Worm (Caenorhabditis elegans) whole organism, L4 larva: ENCODE data around the gene lips-5.

Experiments used
- D1046.2 ChIP-seq: fragments of 200-800 bp; sonication (Bioruptor generic); IDR thresholded peaks from 2 replicates; pipeline ENCODE4 v1.3.6; 2022; ENCODE audit warnings: missing genetic modification characterization, missing compliant biosample characterization
- R02D3.7 ChIP-seq: fragments of 150-350 bp; sonication (generic microtip); optimal IDR thresholded peaks from 3 replicates; lab custom pipeline; 2014; ENCODE audit warnings: missing biosample characterization, missing genetic modification characterization
- T20F7.1 ChIP-seq: fragments of 200-800 bp; sonication (Bioruptor generic); optimal IDR thresholded peaks from 2 replicates; lab custom pipeline; 2018; ENCODE audit warnings: mild to moderate bottlenecking, missing genetic modification characterization, missing compliant biosample characterization
- Y5F2A.4 ChIP-seq: fragments of 200-800 bp; sonication (Bioruptor generic); optimal IDR thresholded peaks from 2 replicates; lab custom pipeline; 2018; ENCODE audit warnings: mild to moderate bottlenecking, missing genetic modification characterization, missing compliant biosample characterization
- ZK337.2 ChIP-seq: fragments of 200-800 bp; sonication (Bioruptor generic); IDR thresholded peaks from 2 replicates; pipeline ENCODE4 v1.3.6; 2022; ENCODE audit warnings: missing genetic modification reagents, missing genetic modification characterization, missing compliant biosample characterization
- aha-1 ChIP-seq: fragments of 150-350 bp; peaks from one replicate; lab custom pipeline; 2014; ENCODE audit warnings: missing biosample characterization, missing genetic modification characterization
- ceh-20 ChIP-seq: fragments of 200-800 bp; sonication (Bioruptor generic); IDR thresholded peaks from 2 replicates; pipeline ENCODE4 v1.3.6; 2022; ENCODE audit warnings: missing genetic modification reagents, missing genetic modification characterization, missing compliant biosample characterization
- ceh-44 ChIP-seq: fragments of 200-800 bp; sonication (Bioruptor generic); IDR thresholded peaks from 2 replicates; pipeline ENCODE4 v1.3.6; 2022; ENCODE audit warnings: missing genetic modification reagents, missing genetic modification characterization, missing compliant biosample characterization
- ces-1 ChIP-seq: fragments of 150-350 bp; sonication (generic microtip); optimal IDR thresholded peaks from 4 replicates; lab custom pipeline; 2014; ENCODE audit warnings: missing biosample characterization, missing genetic modification reagents, missing genetic modification characterization
- daf-19 ChIP-seq: fragments of 200-800 bp; sonication (Bioruptor generic); conservative IDR thresholded peaks from 2 replicates; pipeline ENCODE4 v1.3.6; 2022; ENCODE audit warnings: missing genetic modification characterization, missing compliant biosample characterization
- daf-8 ChIP-seq: fragments of 200-800 bp; sonication (Bioruptor generic); IDR thresholded peaks from 2 replicates; pipeline ENCODE4 v1.3.6; 2022; ENCODE audit warnings: missing genetic modification characterization, missing compliant biosample characterization
- dmd-8 ChIP-seq: fragments of 200-800 bp; sonication (Bioruptor generic); IDR thresholded peaks from 2 replicates; pipeline ENCODE4 v1.3.6; 2022; ENCODE audit warnings: missing genetic modification characterization, missing compliant biosample characterization
- dmd-9 ChIP-seq: fragments of 200-800 bp; sonication (Bioruptor generic); IDR thresholded peaks from 2 replicates; pipeline ENCODE4 v1.3.6; 2022; ENCODE audit warnings: missing genetic modification reagents, missing genetic modification characterization, missing compliant biosample characterization
- dpl-1 ChIP-seq: fragments of 150-350 bp; optimal IDR thresholded peaks from 2 replicates; lab custom pipeline; 2014; ENCODE audit warnings: missing biosample characterization, missing genetic modification reagents, missing genetic modification characterization
- duxl-1 ChIP-seq: sonication (generic microtip); optimal IDR thresholded peaks from 2 replicates; lab custom pipeline; 2016; ENCODE audit warnings: mild to moderate bottlenecking, missing genetic modification characterization, moderate library complexity, missing compliant biosample characterization; ENCODE audit not compliant: poor library complexity
- egl-43 ChIP-seq: fragments of 200-800 bp; sonication (Bioruptor generic); IDR thresholded peaks from 2 replicates; pipeline ENCODE4 v1.3.6; 2022; ENCODE audit warnings: missing genetic modification reagents, missing genetic modification characterization, missing compliant biosample characterization
- fkh-10 ChIP-seq: fragments of 150-350 bp; optimal IDR thresholded peaks from 2 replicates; lab custom pipeline; 2014; ENCODE audit warnings: missing biosample characterization, missing genetic modification reagents, missing genetic modification characterization
- hif-1 ChIP-seq, 2 experiments: sonication (generic microtip); optimal IDR thresholded peaks; 2 replicates each; lab custom pipeline; 2016 to 2017; ENCODE audit warnings: missing compliant biosample characterization in 2 of 2, missing genetic modification characterization in 2 of 2, missing genetic modification reagents in 2 of 2, missing genotype in 2 of 2, mild to moderate bottlenecking in 1 of 2
- lim-7 ChIP-seq: fragments of 200-800 bp; sonication (Bioruptor generic); IDR thresholded peaks from 2 replicates; pipeline ENCODE4 v1.3.6; 2022; ENCODE audit warnings: missing genetic modification characterization, missing compliant biosample characterization
- lin-13 ChIP-seq: fragments of 150-350 bp; optimal IDR thresholded peaks from 2 replicates; lab custom pipeline; 2014; ENCODE audit warnings: missing biosample characterization, missing genetic modification reagents, missing genetic modification characterization
- lin-38 ChIP-seq: fragments of 200-800 bp; sonication (Bioruptor generic); IDR thresholded peaks from 2 replicates; pipeline ENCODE4 v1.3.6; 2022; ENCODE audit warnings: missing genetic modification reagents, missing genetic modification characterization, missing compliant biosample characterization
- mes-2 ChIP-seq: sonication (generic microtip); optimal IDR thresholded peaks from 2 replicates; lab custom pipeline; 2016; ENCODE audit warnings: missing genotype, mild to moderate bottlenecking, missing genetic modification characterization, missing compliant biosample characterization; ENCODE audit not compliant: poor library complexity, severe bottlenecking
- mxl-2 ChIP-seq: fragments of 200-800 bp; sonication (Bioruptor generic); conservative IDR thresholded peaks from 2 replicates; pipeline ENCODE4 v1.3.6; 2022; ENCODE audit warnings: missing genetic modification reagents, missing genetic modification characterization, missing compliant biosample characterization
- nhr-237 ChIP-seq: sonication (generic microtip); optimal IDR thresholded peaks from 2 replicates; lab custom pipeline; 2017; ENCODE audit warnings: missing biosample characterization, missing genetic modification characterization
- nhr-28 ChIP-seq: fragments of 150-350 bp; optimal IDR thresholded peaks from 2 replicates; lab custom pipeline; 2014; ENCODE audit warnings: missing biosample characterization, missing genetic modification characterization
- nhr-41 ChIP-seq: fragments of 200-800 bp; sonication (Bioruptor generic); IDR thresholded peaks from 2 replicates; pipeline ENCODE4 v1.3.6; 2022; ENCODE audit warnings: missing genetic modification reagents, missing genetic modification characterization, missing compliant biosample characterization
- nhr-42 ChIP-seq: fragments of 200-800 bp; sonication (Bioruptor generic); IDR thresholded peaks from 2 replicates; pipeline ENCODE4 v1.3.6; 2022; ENCODE audit warnings: missing genetic modification characterization, missing compliant biosample characterization
- skn-1 ChIP-seq: fragments of 150-350 bp; optimal IDR thresholded peaks from 2 replicates; lab custom pipeline; 2014; ENCODE audit warnings: missing biosample characterization, missing genetic modification characterization
- snpc-4 ChIP-seq: fragments of 150-350 bp; optimal IDR thresholded peaks from 2 replicates; lab custom pipeline; 2014; ENCODE audit warnings: missing biosample characterization, missing genetic modification characterization
- unc-62 ChIP-seq, 3 experiments: fragments of 150-350 bp in 1 of 3; sonication (generic microtip); optimal IDR thresholded peaks in 2 of 3; peaks in 1 of 3; 1 replicate in 1 of 3; 2 replicates in 2 of 3; lab custom pipeline; 2014 to 2017; ENCODE audit warnings: missing biosample characterization in 3 of 3, missing genetic modification characterization in 3 of 3, missing genetic modification reagents in 3 of 3, missing genotype in 1 of 3
- zfp-3 ChIP-seq: fragments of 200-800 bp; sonication (Bioruptor generic); conservative IDR thresholded peaks from 2 replicates; pipeline ENCODE4 v1.3.6; 2022; ENCODE audit warnings: missing genetic modification reagents, missing genetic modification characterization, missing compliant biosample characterization
- zip-11 ChIP-seq: fragments of 200-800 bp; sonication (Bioruptor generic); IDR thresholded peaks from 2 replicates; pipeline ENCODE4 v1.3.6; 2022; ENCODE audit warnings: missing genetic modification characterization, missing compliant biosample characterization
- ztf-11 ChIP-seq: fragments of 150-350 bp; optimal IDR thresholded peaks from 2 replicates; lab custom pipeline; 2014; ENCODE audit warnings: missing biosample characterization, missing genetic modification characterization
- ztf-7 ChIP-seq: fragments of 150-350 bp; optimal IDR thresholded peaks from 2 replicates; lab custom pipeline; 2014; ENCODE audit warnings: missing biosample characterization, missing genetic modification characterization

The lips-5 gene

DNA sequence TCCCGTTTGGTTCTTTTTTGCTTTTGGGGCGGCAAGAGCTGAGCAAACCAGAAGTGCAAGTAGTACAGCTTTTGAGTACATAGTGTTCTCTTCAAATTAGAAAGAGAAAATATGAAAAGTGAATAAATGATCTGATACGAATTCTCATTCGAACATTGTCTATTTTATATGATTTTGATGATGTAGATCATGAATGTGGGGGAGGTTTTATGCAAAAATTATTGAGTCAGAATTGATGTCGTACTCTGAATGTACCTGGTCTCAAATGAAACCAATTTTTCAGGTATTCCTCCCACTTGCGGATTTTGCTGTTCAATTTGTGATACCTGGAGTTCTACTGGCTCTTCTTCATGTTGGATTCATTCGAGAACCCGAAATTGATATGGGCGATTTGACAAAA lies 33.3 kb downstream of the lips-5 start, which contains the start of gene K01A6.4:
K01A6.4 (minus strand) TSS at position 101 of the 400 bp plus-strand sequence.
- no peak for TF ChIP-seq dpl-1 (GFP tag; lab: Kevin White, UChicago)
- no peak for TF ChIP-seq daf-8 (GFP tag; lab: Robert Waterston, UW)
- no peak for TF ChIP-seq lin-13 (GFP tag; lab: Kevin White, UChicago)
- no peak for TF ChIP-seq mxl-2 (GFP tag; lab: Robert Waterston, UW)

DNA sequence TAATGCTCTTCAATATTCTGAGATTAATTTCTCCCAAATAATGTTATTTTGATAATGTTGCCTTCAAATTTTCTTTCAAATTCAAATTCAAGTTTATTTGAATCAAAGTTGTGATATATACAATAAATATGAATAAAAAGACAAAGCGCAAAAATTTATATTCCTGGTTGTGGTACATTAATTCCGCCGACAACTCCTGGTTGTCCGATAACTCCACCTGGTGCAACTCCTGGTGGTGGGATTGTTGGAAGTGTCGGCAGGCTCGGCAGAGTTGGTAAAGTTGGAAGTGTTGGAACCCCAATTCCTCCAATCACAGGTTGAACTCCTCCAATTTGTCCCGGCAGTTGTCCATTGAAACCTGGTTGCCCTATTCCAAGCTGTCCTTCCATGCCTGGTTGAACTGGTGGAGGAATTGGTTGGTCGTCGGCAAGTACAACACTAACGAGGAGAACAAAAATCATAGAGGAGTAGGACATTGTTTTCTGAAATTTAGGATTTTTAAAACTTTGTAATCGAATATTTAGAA lies 35.4 kb downstream of the lips-5 start, which contains the start of gene K01A6.7:
K01A6.7 (minus strand) TSS at position 476 of the 526 bp plus-strand sequence.
- TF ChIP-seq aha-1 (tag; lab: Kevin White, UChicago) (peak; percentile 95), hif-1 (tag; optimal IDR thresholded peaks at IDR 0.05; lab: Kevin White, UChicago) (no peak), duxl-1 (tag; lab: Kevin White, UChicago) (no peak), zfp-3 (GFP tag; lab: Robert Waterston, UW) (no peak)
- TF ChIP-seq, all 104 proteins: peak for 1

DNA sequence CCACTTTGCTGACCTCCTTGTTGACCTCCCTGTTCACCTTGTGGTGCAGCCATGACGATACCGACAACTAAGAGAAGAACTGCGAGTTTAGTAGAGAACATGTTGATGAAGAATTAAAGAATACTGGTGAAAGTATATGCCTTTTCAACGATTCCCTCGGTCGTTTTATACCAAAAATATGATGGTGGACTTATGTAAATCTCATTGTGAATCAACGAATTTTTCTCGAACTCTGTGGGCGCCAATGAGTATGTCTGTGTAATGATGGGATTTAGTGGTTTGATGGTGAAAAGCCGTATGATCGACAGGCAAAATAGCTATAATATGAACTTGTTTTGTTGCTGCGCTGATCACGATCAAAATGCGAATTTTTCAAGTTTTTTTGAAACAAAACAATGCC lies 36.3 kb downstream of the lips-5 start, which contains the start of gene K01A6.8:
K01A6.8 (minus strand) TSS at position 101 of the 400 bp plus-strand sequence.
- TF ChIP-seq ztf-7 (tag; lab: Kevin White, UChicago) (no peak), skn-1 (tag; lab: Kevin White, UChicago) (no peak), nhr-237 (no peak), nhr-28 (no peak), ZK337.2 (GFP tag; lab: Robert Waterston, UW) (no peak), snpc-4 (tag; lab: Kevin White, UChicago) (no peak), dmd-9 (GFP tag; lab: Robert Waterston, UW) (no peak), unc-62 (GFP tag; optimal IDR thresholded peaks at IDR 0.05 in 1 of 2; lab: Kevin White, UChicago) (no peak), unc-62 (tag; optimal IDR thresholded peaks at IDR 0.05; lab: Kevin White, UChicago) (no peak), daf-19 (no peak), T20F7.1 (GFP tag; lab: Kevin White, UChicago) (no peak), nhr-42 (GFP tag; lab: Robert Waterston, UW) (no peak), ceh-44 (GFP tag; lab: Robert Waterston, UW) (no peak), ceh-20 (GFP tag; lab: Robert Waterston, UW) (no peak), mes-2 (tag; lab: Kevin White, UChicago) (no peak), ztf-11 (tag; lab: Kevin White, UChicago) (no peak), zip-11 (GFP tag; lab: Robert Waterston, UW) (no peak), D1046.2 (no peak), dmd-8 (GFP tag; lab: Robert Waterston, UW) (no peak), egl-43 (GFP tag; lab: Robert Waterston, UW) (no peak), duxl-1 (tag; lab: Kevin White, UChicago) (no peak)
- TF ChIP-seq, all 104 proteins: peak for 0

DNA sequence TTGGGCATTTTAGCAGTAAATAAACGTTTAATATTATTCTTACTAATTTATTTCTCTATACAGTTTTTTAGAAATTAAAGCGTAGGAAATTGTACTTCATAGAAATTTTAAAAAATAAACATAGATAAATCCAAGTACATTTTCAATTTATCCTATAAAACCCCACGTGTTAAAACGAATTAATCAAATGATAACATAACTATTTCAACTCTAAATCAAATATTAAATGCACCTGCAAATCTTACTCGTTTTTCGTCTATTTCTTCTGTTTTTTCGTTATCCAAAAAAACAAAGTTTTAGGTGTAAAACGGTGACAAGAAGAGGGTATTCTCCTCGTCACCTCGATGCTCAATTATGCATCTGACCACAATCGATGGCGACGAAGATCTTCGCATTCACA lies 38.5 kb downstream of the lips-5 start, which contains the start of gene K01A6.6:
K01A6.6 (plus strand) TSS at position 301 of the 400 bp plus-strand sequence.
- TF ChIP-seq lin-38 (no peak), Y5F2A.4 (GFP tag; lab: Kevin White, UChicago) (no peak), fkh-10 (no peak), aha-1 (tag; lab: Kevin White, UChicago) (peak; percentile 22)

DNA sequence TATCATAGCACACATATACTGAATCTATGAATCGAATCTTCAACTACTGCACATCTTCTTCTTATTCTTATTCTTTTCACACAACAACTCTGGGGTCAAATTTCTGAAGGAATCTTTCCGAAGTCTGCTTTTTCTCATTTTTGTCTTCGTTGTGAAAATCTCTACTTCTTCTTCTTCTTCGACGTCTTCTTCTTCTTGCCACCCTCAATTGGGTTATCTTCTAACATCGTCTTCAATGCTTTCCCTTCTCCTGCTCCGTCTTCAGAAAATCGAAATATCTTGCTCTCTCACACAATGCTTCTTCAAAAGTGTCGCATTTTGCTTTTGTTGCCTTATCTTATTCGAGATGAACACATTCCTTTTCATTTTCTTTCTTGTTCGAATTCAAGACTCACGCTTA lies 50.3 kb downstream of the lips-5 start:
- TF ChIP-seq lim-7 (GFP tag; lab: Robert Waterston, UW): no peak
- TF ChIP-seq R02D3.7 (tag; lab: Kevin White, UChicago): no peak
- TF ChIP-seq nhr-41: no peak
- TF ChIP-seq ces-1 (GFP tag; lab: Kevin White, UChicago): peak; percentile 4
- peak; percentile 44 for TF ChIP-seq fkh-10
